Worm (Caenorhabditis elegans): ENCODE data around the gene B0244.9.

The B0244.9 gene

ce11 chrIII:5697266-5697665, 33.6 kb downstream of the B0244.9 start, which contains the start of gene B0336.7:
B0336.7 (minus strand) TSS chrIII:5697366.
- TF ChIP-seq dox-1 (GFP tag; IDR thresholded peaks at IDR 0.05) (no peak), F33H1.4 (GFP tag; IDR thresholded peaks at IDR 0.05) (no peak), sptf-2 (GFP tag; optimal IDR thresholded peaks at IDR 0.05) (no peak)

ce11 chrIII:5693736-5694135, 37.1 kb downstream of the B0244.9 start, which contains the start of gene B0336.13:
B0336.13 (plus strand) TSS chrIII:5694036.
- TF ChIP-seq madf-6 (GFP tag; IDR thresholded peaks at IDR 0.05): peak; percentile 15; the same call in 1 of the 2 replicates
- TF ChIP-seq hsf-1 (GFP tag; IDR thresholded peaks at IDR 0.05): 0 out of 2 replicates have a peak, but pooled peaks have one; percentile 46
- TF ChIP-seq pha-4 (tag; optimal IDR thresholded peaks at IDR 0.05): no peak

ce11 chrIII:5692690-5693089, 38.1 kb downstream of the B0244.9 start, which contains the start of the genes abi-1 and arle-14:
abi-1 (minus strand) TSS chrIII:5692740.
arle-14 (plus strand) TSS chrIII:5692906.
- TF ChIP-seq ztf-28 (GFP tag; IDR thresholded peaks at IDR 0.05) (no peak), lsl-1 (GFP tag; optimal IDR thresholded peaks at IDR 0.05) (peak; percentile 33), D2030.7 (GFP tag; IDR thresholded peaks at IDR 0.05) (peak; percentile 16; the same call in 1 of the 2 replicates), die-1 (tag; optimal IDR thresholded peaks at IDR 0.05) (no peak), ztf-26 (tag; optimal IDR thresholded peaks at IDR 0.05) (no peak), F33H1.4 (GFP tag; IDR thresholded peaks at IDR 0.05) (peak; percentile 43; the same call in 1 of the 2 replicates), nhr-27 (tag; optimal IDR thresholded peaks at IDR 0.05) (no peak), ets-4 (GFP tag; optimal IDR thresholded peaks at IDR 0.05) (no peak), nhr-90 (tag; optimal IDR thresholded peaks at IDR 0.05) (no peak), rpc-1 (optimal IDR thresholded peaks at IDR 0.05) (no peak), rpc-1 (tag; optimal IDR thresholded peaks at IDR 0.05) (no peak), lin-26 (GFP tag; IDR thresholded peaks at IDR 0.05) (no peak), lin-54 (GFP tag; optimal IDR thresholded peaks at IDR 0.05) (peak; percentile 7), rec-8 (tag; optimal IDR thresholded peaks at IDR 0.05) (no peak), mel-28 (tag; optimal IDR thresholded peaks at IDR 0.05; ENCODE audit: borderline replicate concordance) (no peak), nfyb-1 (GFP tag; IDR thresholded peaks at IDR 0.05) (no peak), madf-6 (GFP tag; IDR thresholded peaks at IDR 0.05) (peak; percentile 75; the same call in 1 of the 2 replicates), akir-1 (GFP tag; optimal IDR thresholded peaks at IDR 0.05) (no peak), attf-6 (GFP tag; IDR thresholded peaks at IDR 0.05) (no peak), Y56A3A.18 (GFP tag; IDR thresholded peaks at IDR 0.05) (no peak), ZK185.1 (tag; optimal IDR thresholded peaks at IDR 0.05; ENCODE audit: poor library complexity, severe bottlenecking) (no peak), dpff-1 (tag; optimal IDR thresholded peaks at IDR 0.05) (no peak), egrh-3 (GFP tag; IDR thresholded peaks at IDR 0.05) (no peak), F37B4.10 (GFP tag; IDR thresholded peaks at IDR 0.05) (no peak), pha-4 (tag; optimal IDR thresholded peaks at IDR 0.05) (no peak), F22D6.2 (tag; optimal IDR thresholded peaks at IDR 0.05) (no peak), B0019.2 (GFP tag; conservative IDR thresholded peaks at IDR 0.05) (no peak), egl-18 (GFP tag; IDR thresholded peaks at IDR 0.05) (no peak), chd-7 (tag; optimal IDR thresholded peaks at IDR 0.05) (no peak), ztf-22 (GFP tag; optimal IDR thresholded peaks at IDR 0.05) (no peak), sea-2 (GFP tag; IDR thresholded peaks at IDR 0.05) (no peak), hmg-20 (GFP tag; IDR thresholded peaks at IDR 0.05) (no peak), Y79H2A.3 (GFP tag; conservative IDR thresholded peaks at IDR 0.05) (no peak), ceh-100 (GFP tag; IDR thresholded peaks at IDR 0.05) (no peak), let-526 (GFP tag; IDR thresholded peaks at IDR 0.05) (no peak), snpc-1.3 (tag; optimal IDR thresholded peaks at IDR 0.05; ENCODE audit: insufficient read depth) (no peak), ztf-18 (tag; optimal IDR thresholded peaks at IDR 0.05) (no peak), cebp-1 (GFP tag; IDR thresholded peaks at IDR 0.05) (no peak), cebp-1 (tag; optimal IDR thresholded peaks at IDR 0.05) (no peak), T07F8.4 (tag; optimal IDR thresholded peaks at IDR 0.05) (no peak), somi-1 (GFP tag; optimal IDR thresholded peaks at IDR 0.05) (no peak), Y53F4B.3 (GFP tag; IDR thresholded peaks at IDR 0.05) (no peak)
